Worm (Caenorhabditis elegans) whole organism, early embryonic: ENCODE data around the gene unc-49.

ENCODE experiments used
- ama-1 ChIP-seq: fragments of 150-350 bp; optimal IDR thresholded peaks from 2 replicates; lab custom pipeline; 2014
- hmg-4 ChIP-seq: fragments of 200-800 bp; sonication (Bioruptor generic); optimal IDR thresholded peaks from 2 replicates; lab custom pipeline; 2018; ENCODE audit warnings: mild to moderate bottlenecking, missing genetic modification characterization, missing compliant biosample characterization

ce11 chrIII:10562542-10562941 lies 42.0 kb downstream of the unc-49 start:
- TF ChIP-seq ama-1 (lab: Kevin White, UChicago): no peak
- no peak for TF ChIP-seq hmg-4 (GFP tag; lab: Kevin White, UChicago)
